Fruit fly (Drosophila melanogaster): ENCODE results near the gene Nepl19.

Gene Nepl19

DNA sequence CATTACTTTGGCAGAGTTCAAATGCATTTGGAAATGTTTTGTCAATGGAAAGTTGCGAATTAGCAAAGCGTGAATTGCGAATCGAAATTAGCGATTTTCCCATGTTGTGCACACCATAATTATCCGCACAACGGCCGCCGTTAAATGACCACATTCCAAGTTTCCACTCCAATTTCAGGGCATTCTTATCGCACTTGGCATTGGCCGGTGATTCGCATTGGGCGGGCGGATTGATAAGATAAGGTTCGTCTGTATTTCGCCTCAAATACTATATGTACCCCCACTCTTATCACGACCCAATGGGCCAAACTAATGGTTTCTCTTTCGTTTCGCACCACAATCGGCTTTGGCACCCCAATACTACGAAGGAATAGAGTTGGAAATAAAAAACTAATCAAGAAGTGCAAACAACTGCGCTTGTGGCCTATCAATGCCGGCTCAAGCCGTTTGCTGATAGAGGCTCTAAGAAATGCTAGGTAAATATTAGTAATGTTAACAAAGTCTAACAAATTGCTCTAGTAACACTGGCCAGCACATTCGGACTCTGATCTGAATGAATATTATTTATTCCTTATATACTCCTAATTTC is 50.5 kb downstream of the Nepl19 start (continued):
- TF ChIP-seq CG7556 (GFP tag; optimal IDR thresholded peaks at IDR 0.05) (no peak), CG10565 (GFP tag; optimal IDR thresholded peaks at IDR 0.05) (no peak), CG5953 (GFP tag; IDR thresholded peaks at IDR 0.05) (no peak), cg (GFP tag; optimal IDR thresholded peaks at IDR 0.05) (peak; percentile 12), lbe (GFP tag; optimal IDR thresholded peaks at IDR 0.05) (no peak), CG34376 (GFP tag; optimal IDR thresholded peaks at IDR 0.05) (peak; percentile 4), sd (tag; optimal IDR thresholded peaks at IDR 0.05) (peak; percentile 88), E2f1 (GFP tag; IDR thresholded peaks at IDR 0.05) (no peak), kah (GFP tag; optimal IDR thresholded peaks at IDR 0.05) (no peak), CG15514 (GFP tag; optimal IDR thresholded peaks at IDR 0.05) (no peak), pnt (GFP tag; optimal IDR thresholded peaks at IDR 0.05) (no peak), ftz-f1 (GFP tag; optimal IDR thresholded peaks at IDR 0.05) (peak; percentile 27), Med (GFP tag) (peak; percentile 70), sr (GFP tag; IDR thresholded peaks at IDR 0.05) (no peak), Mad (GFP tag; optimal IDR thresholded peaks at IDR 0.05) (no peak), stwl (tag; optimal IDR thresholded peaks at IDR 0.05) (no peak), kni (GFP tag; optimal IDR thresholded peaks at IDR 0.05) (no peak), Fer3 (tag; optimal IDR thresholded peaks at IDR 0.05) (no peak), CG6254 (GFP tag; optimal IDR thresholded peaks at IDR 0.05) (no peak), Oaz (GFP tag; IDR thresholded peaks at IDR 0.05) (no peak), CG1024 (GFP tag; IDR thresholded peaks at IDR 0.05) (no peak), sima (GFP tag; optimal IDR thresholded peaks at IDR 0.05) (no peak), E2f2 (GFP tag; IDR thresholded peaks at IDR 0.05) (no peak), zfh1 (GFP tag; IDR thresholded peaks at IDR 0.05) (no peak), zf30C (GFP tag; optimal IDR thresholded peaks at IDR 0.05) (no peak), CG6813 (GFP tag; optimal IDR thresholded peaks at IDR 0.05) (peak; percentile 12), yki (optimal IDR thresholded peaks at IDR 0.05) (no peak), chinmo (GFP tag; IDR thresholded peaks at IDR 0.05; ENCODE audit: partially characterized antibody) (0 out of 4 replicates have a peak, but pooled peaks have one; percentile 64), ewg (GFP tag; optimal IDR thresholded peaks at IDR 0.05) (no peak), CG8281 (tag; optimal IDR thresholded peaks at IDR 0.05) (no peak), so (GFP tag; IDR thresholded peaks at IDR 0.05) (no peak), CG18764 (GFP tag; optimal IDR thresholded peaks at IDR 0.05) (no peak), B-H2 (GFP tag; optimal IDR thresholded peaks at IDR 0.05) (peak; percentile 16), CG6765 (GFP tag; optimal IDR thresholded peaks at IDR 0.05) (no peak), CG14050 (GFP tag; IDR thresholded peaks at IDR 0.05) (no peak), CG32767 (GFP tag; IDR thresholded peaks at IDR 0.05) (no peak), GATAe (GFP tag; conservative IDR thresholded peaks at IDR 0.05) (peak; percentile 90), Mrtf (GFP tag; IDR thresholded peaks at IDR 0.05) (no peak), stc (GFP tag; IDR thresholded peaks at IDR 0.05) (peak; percentile 12; the same call in 1 of the 2 replicates), CG11247 (GFP tag; IDR thresholded peaks at IDR 0.05) (no peak), Nf-YB (GFP tag; optimal IDR thresholded peaks at IDR 0.05) (no peak), ems (GFP tag; optimal IDR thresholded peaks at IDR 0.05) (no peak), CG2202 (tag; optimal IDR thresholded peaks at IDR 0.05) (no peak), Nf-YC (tag; optimal IDR thresholded peaks at IDR 0.05) (peak; percentile 17), Elba2 (GFP tag; optimal IDR thresholded peaks at IDR 0.05) (no peak), sisA (GFP tag; IDR thresholded peaks at IDR 0.05) (no peak), CG17359 (tag; optimal IDR thresholded peaks at IDR 0.05) (no peak), unc-4 (GFP tag; IDR thresholded peaks at IDR 0.05; ENCODE audit: partially characterized antibody) (no peak), CG6683 (GFP tag; optimal IDR thresholded peaks at IDR 0.05) (no peak), CG6654 (GFP tag; optimal IDR thresholded peaks at IDR 0.05) (no peak), nerfin-1 (tag; optimal IDR thresholded peaks at IDR 0.05) (no peak)

All from whole organism, embryonic.